Worm (Caenorhabditis elegans) whole organism, L4 larva: Measurements from ENCODE around the gene R11D1.7.

ENCODE experiments used
- T20F7.1 ChIP-seq: fragments of 200-800 bp; sonication (Bioruptor generic); optimal IDR thresholded peaks from 2 replicates; lab custom pipeline; 2018; ENCODE audit warnings: mild to moderate bottlenecking, missing genetic modification characterization, missing compliant biosample characterization
- ceh-20 ChIP-seq: fragments of 200-800 bp; sonication (Bioruptor generic); IDR thresholded peaks from 2 replicates; pipeline ENCODE4 v1.3.6; 2022; ENCODE audit warnings: missing genetic modification reagents, missing genetic modification characterization, missing compliant biosample characterization
- ceh-28 ChIP-seq: fragments of 150-350 bp; optimal IDR thresholded peaks from 2 replicates; lab custom pipeline; 2014; ENCODE audit warnings: missing biosample characterization, missing genetic modification reagents, missing genetic modification characterization
- fkh-10 ChIP-seq: fragments of 150-350 bp; optimal IDR thresholded peaks from 2 replicates; lab custom pipeline; 2014; ENCODE audit warnings: missing biosample characterization, missing genetic modification reagents, missing genetic modification characterization
- hlh-30 ChIP-seq: sonication (generic microtip); optimal IDR thresholded peaks from 2 replicates; lab custom pipeline; 2017; ENCODE audit warnings: antibody characterized with exemption, mild to moderate bottlenecking, missing genetic modification characterization, missing compliant biosample characterization; ENCODE audit not compliant: insufficient read depth
- madf-9 ChIP-seq: fragments of 200-800 bp; sonication (Bioruptor generic); conservative IDR thresholded peaks from 2 replicates; pipeline ENCODE4 v1.3.6; 2022; ENCODE audit warnings: missing genetic modification reagents, missing genetic modification characterization, missing compliant biosample characterization
- mdt-29 ChIP-seq: fragments of 200-800 bp; sonication (Bioruptor generic); IDR thresholded peaks from 2 replicates; pipeline ENCODE4 v1.3.6; 2022; ENCODE audit warnings: missing genetic modification reagents, missing genetic modification characterization, missing compliant biosample characterization
- mep-1 ChIP-seq: fragments of 150-350 bp; sonication (generic microtip); optimal IDR thresholded peaks from 3 replicates; lab custom pipeline; 2014; ENCODE audit warnings: missing biosample characterization, missing genetic modification characterization
- pqm-1 ChIP-seq: sonication (generic microtip); optimal IDR thresholded peaks from 2 replicates; lab custom pipeline; 2017; ENCODE audit warnings: missing biosample characterization, missing genetic modification characterization
- skn-1 ChIP-seq: fragments of 150-350 bp; optimal IDR thresholded peaks from 2 replicates; lab custom pipeline; 2014; ENCODE audit warnings: missing biosample characterization, missing genetic modification characterization

- TF ChIP-seq mdt-29 (GFP tag; lab: Robert Waterston, UW), result no peak
- no peak for TF ChIP-seq mep-1 (tag; lab: Kevin White, UChicago)
- TF ChIP-seq madf-9 (GFP tag; lab: Robert Waterston, UW), result no peak
- TF ChIP-seq hlh-30 (tag; lab: Kevin White, UChicago), result no peak
- no peak for TF ChIP-seq pqm-1 (tag; lab: Kevin White, UChicago)
- no peak for TF ChIP-seq ceh-28
- TF ChIP-seq T20F7.1, result no peak
- no peak for TF ChIP-seq skn-1
- no peak for TF ChIP-seq ceh-20 (GFP tag; lab: Robert Waterston, UW)
- TF ChIP-seq fkh-10, result no peak
Measured at ce11 chrV:12701613-12702012, 18.2 kb upstream of the R11D1.7 start.
